Fruit fly (Drosophila melanogaster): ENCODE data around the gene Ugt302K1.

dm6 chr3R:11196648-11197388 is 43.2 kb upstream of the Ugt302K1 start:
- TF ChIP-seq Met (GFP tag; optimal IDR thresholded peaks at IDR 0.05): peak; percentile 97
- TF ChIP-seq cyc (GFP tag; optimal IDR thresholded peaks at IDR 0.05): peak; percentile 96
- TF ChIP-seq Smox (GFP tag; optimal IDR thresholded peaks at IDR 0.05): peak; percentile 96
- peak; percentile 98 for TF ChIP-seq OdsH (GFP tag; optimal IDR thresholded peaks at IDR 0.05)

All from whole organism, prepupa.